Worm (Caenorhabditis elegans) whole organism, early embryonic: Measurements from ENCODE around the gene F10G2.1.
"Not testable (repeated sequence)": the region's sequence is repeated elsewhere in the genome, so short reads cannot be mapped to it uniquely, and the experiment has no call there.

ENCODE experiments used
- B0310.2 ChIP-seq: sonication (generic microtip); optimal IDR thresholded peaks from 2 replicates; lab custom pipeline; 2016; ENCODE audit warnings: mild to moderate bottlenecking, missing genetic modification characterization, missing compliant biosample characterization
- F13C5.2 ChIP-seq: sonication (generic microtip); optimal IDR thresholded peaks from 2 replicates; lab custom pipeline; 2017; ENCODE audit warnings: mild to moderate bottlenecking, missing genetic modification characterization, inconsistent platforms, missing compliant biosample characterization
- aly-1 ChIP-seq: sonication (generic microtip); optimal IDR thresholded peaks from 2 replicates; lab custom pipeline; 2016; ENCODE audit warnings: missing genetic modification characterization, missing compliant biosample characterization
- ama-1 ChIP-seq: fragments of 150-350 bp; optimal IDR thresholded peaks from 2 replicates; lab custom pipeline; 2014
- ceh-13 ChIP-seq: fragments of 200-800 bp; sonication (Bioruptor generic); optimal IDR thresholded peaks from 2 replicates; lab custom pipeline; 2018; ENCODE audit warnings: mild to moderate bottlenecking, missing genetic modification characterization, missing compliant biosample characterization
- ceh-36 ChIP-seq: sonication (generic microtip); optimal IDR thresholded peaks from 2 replicates; lab custom pipeline; 2016; ENCODE audit warnings: missing genetic modification characterization, inconsistent platforms, missing compliant biosample characterization
- ets-7 ChIP-seq: sonication (generic microtip); optimal IDR thresholded peaks from 2 replicates; lab custom pipeline; 2016; ENCODE audit warnings: missing genotype, missing genetic modification characterization, missing compliant biosample characterization
- flt-1 ChIP-seq: fragments of 200-800 bp; sonication (Bioruptor generic); IDR thresholded peaks from 2 replicates; pipeline ENCODE4 v1.3.6; 2022; ENCODE audit warnings: missing genetic modification characterization, missing compliant biosample characterization
- hmbx-1 ChIP-seq: sonication (generic microtip); optimal IDR thresholded peaks from 2 replicates; lab custom pipeline; 2016; ENCODE audit warnings: mild to moderate bottlenecking, missing genetic modification characterization, missing compliant biosample characterization
- hmg-4 ChIP-seq: fragments of 200-800 bp; sonication (Bioruptor generic); optimal IDR thresholded peaks from 2 replicates; lab custom pipeline; 2018; ENCODE audit warnings: mild to moderate bottlenecking, missing genetic modification characterization, missing compliant biosample characterization
- hnd-1 ChIP-seq: sonication (generic microtip); optimal IDR thresholded peaks from 2 replicates; lab custom pipeline; 2016; ENCODE audit warnings: missing genetic modification characterization, missing compliant biosample characterization
- pes-1 ChIP-seq: fragments of 200-800 bp; sonication (Bioruptor generic); IDR thresholded peaks from 2 replicates; pipeline ENCODE4 v1.3.6; 2022; ENCODE audit warnings: missing genetic modification reagents, missing genetic modification characterization, missing compliant biosample characterization
- scrt-1 ChIP-seq: fragments of 200-800 bp; sonication (Bioruptor generic); IDR thresholded peaks from 2 replicates; pipeline ENCODE4 v1.3.6; 2022; ENCODE audit warnings: missing genetic modification characterization, missing compliant biosample characterization
- sea-1 ChIP-seq: fragments of 200-800 bp; sonication (Bioruptor generic); conservative IDR thresholded peaks from 2 replicates; pipeline ENCODE4 v1.3.6; 2022; ENCODE audit warnings: missing genetic modification characterization, missing compliant biosample characterization
- tbx-11 ChIP-seq: fragments of 200-800 bp; sonication (Bioruptor generic); IDR thresholded peaks from 2 replicates; pipeline ENCODE4 v1.3.6; 2022; ENCODE audit warnings: missing genetic modification characterization, missing compliant biosample characterization
- tbx-37 ChIP-seq: fragments of 200-800 bp; sonication (Bioruptor generic); conservative IDR thresholded peaks from 2 replicates; pipeline ENCODE4 v1.3.6; 2022; ENCODE audit warnings: missing genetic modification reagents, missing genetic modification characterization, missing compliant biosample characterization
- tra-4 ChIP-seq: sonication (generic microtip); optimal IDR thresholded peaks from 2 replicates; lab custom pipeline; 2017; ENCODE audit warnings: missing genetic modification characterization, missing compliant biosample characterization

F10G2.1 gene

DNA sequence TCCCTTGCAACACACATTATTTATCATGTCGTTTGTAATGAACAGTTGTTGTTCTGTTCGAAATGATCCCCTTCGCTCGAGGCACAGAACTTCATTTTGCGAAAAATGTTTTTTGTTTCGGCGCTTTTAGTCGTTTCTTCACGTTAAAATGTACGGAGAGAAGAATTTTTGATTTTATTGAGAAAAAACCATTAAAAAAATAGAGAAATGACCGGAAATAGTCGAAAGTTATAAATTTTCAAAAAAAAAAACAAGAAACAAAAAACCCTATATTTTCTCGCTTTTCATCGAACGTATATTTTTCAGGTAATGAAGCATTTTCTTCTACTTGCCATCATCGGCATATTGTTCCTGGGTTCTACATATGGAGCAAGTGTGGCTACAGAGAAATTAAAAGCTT, at the start of gene F10G2.1:
F10G2.1 (plus strand) TSS at position 301 of the 400 bp plus-strand sequence.
- TF ChIP-seq flt-1 (GFP tag; lab: Robert Waterston, UW) = no peak
- TF ChIP-seq hmbx-1 (tag; lab: Kevin White, UChicago) = no peak
- no peak for TF ChIP-seq ceh-36 (tag; lab: Kevin White, UChicago)
- TF ChIP-seq F13C5.2 (tag; lab: Kevin White, UChicago) = no peak
- no peak for TF ChIP-seq hnd-1
- no peak for TF ChIP-seq ceh-13 (GFP tag; lab: Kevin White, UChicago)
- TF ChIP-seq hmg-4 (GFP tag; lab: Kevin White, UChicago) = no peak
- TF ChIP-seq aly-1 (tag; lab: Kevin White, UChicago) = no peak
- no peak for TF ChIP-seq pes-1
- no peak for TF ChIP-seq tbx-37 (GFP tag; lab: Robert Waterston, UW)
- TF ChIP-seq B0310.2 (tag; lab: Kevin White, UChicago) = no peak

DNA sequence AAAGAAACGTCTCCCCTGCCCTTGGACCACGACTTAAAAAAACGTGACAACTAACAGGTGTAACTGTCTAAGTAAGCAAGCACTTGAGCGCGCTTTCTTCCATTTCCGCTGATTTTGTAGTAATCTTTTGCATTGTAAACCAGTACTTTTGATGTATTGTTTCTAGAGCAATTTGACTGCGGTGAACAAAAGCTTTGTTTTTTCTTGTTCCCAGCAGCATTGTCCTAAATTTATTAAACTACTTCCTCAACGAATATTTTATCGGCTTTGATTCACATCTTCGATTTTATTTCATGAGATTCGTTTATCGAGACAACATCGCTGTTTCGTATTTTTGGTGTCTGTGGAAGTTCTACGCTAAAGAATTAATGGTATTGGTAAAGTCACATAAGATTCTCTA, 43.7 kb upstream of the F10G2.1 start, which contains the start of gene C13A2.1:
C13A2.1 (plus strand) TSS at position 301 of the 400 bp plus-strand sequence.
- TF ChIP-seq ceh-36 (tag; lab: Kevin White, UChicago) = no peak
- TF ChIP-seq hmbx-1 (tag; lab: Kevin White, UChicago) = no peak
- no peak for TF ChIP-seq F13C5.2 (tag; lab: Kevin White, UChicago)
- TF ChIP-seq sea-1 = no peak
- TF ChIP-seq ets-7 (tag; lab: Kevin White, UChicago) = no peak
- no peak for TF ChIP-seq ama-1 (lab: Kevin White, UChicago)
- no peak for TF ChIP-seq aly-1 (tag; lab: Kevin White, UChicago)
- no peak for TF ChIP-seq scrt-1 (GFP tag; lab: Robert Waterston, UW)
- no peak for TF ChIP-seq tbx-37 (GFP tag; lab: Robert Waterston, UW)
- no peak for TF ChIP-seq hnd-1
- TF ChIP-seq B0310.2 (tag; lab: Kevin White, UChicago) = no peak
- no peak for TF ChIP-seq hmg-4 (GFP tag; lab: Kevin White, UChicago)
- TF ChIP-seq pes-1 = no peak
- no peak for TF ChIP-seq tbx-11 (GFP tag; lab: Robert Waterston, UW)

DNA sequence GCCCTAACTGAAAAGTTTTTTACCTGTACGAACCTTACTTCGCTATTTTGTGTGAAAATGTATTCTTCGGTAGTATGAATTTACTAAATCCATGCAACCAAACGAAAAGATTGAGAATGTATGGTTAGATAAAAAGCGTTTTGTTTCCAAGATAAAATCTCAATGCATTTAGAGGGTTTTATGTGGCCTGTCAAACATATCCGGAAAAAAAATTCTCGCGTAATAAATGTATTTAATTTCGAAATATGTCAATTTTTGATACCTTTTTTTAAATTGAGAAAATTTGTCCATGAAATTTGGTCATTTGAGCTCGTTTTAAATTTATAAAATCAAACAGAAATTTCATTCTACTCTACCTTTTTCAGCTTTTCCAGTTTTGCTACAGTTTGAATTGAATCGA, 37.1 kb upstream of the F10G2.1 start, which contains the start of gene F07G11.4:
F07G11.4 (minus strand) TSS at position 101 of the 400 bp plus-strand sequence.
- no peak for TF ChIP-seq ceh-13 (GFP tag; lab: Kevin White, UChicago)
- no peak for TF ChIP-seq B0310.2 (tag; lab: Kevin White, UChicago)
- no peak for TF ChIP-seq scrt-1 (GFP tag; lab: Robert Waterston, UW)
- no peak for TF ChIP-seq tra-4 (tag; lab: Kevin White, UChicago)

DNA sequence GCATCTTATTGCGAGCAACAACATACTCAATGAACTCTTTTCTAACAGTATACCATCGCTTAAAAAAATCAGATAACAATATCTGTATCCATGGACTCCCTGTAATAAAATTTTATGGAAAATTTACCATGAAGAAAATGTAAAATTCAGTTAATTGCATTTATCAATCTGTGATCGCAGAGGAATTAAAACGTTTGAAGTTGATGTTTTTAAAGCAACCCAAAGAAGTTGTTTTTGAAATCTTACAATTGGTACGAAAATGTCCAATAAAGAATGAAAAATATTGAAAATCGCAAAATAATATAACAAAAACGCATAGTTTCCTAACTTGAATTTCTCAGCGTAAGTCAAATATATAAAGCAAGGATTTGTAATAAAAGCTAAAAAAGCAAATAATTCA, 35.1 kb upstream of the F10G2.1 start, which contains the start of gene srj-32:
srj-32 (minus strand) TSS at position 101 of the 400 bp plus-strand sequence.
- TF ChIP-seq flt-1 (GFP tag; lab: Robert Waterston, UW) (no peak), ama-1 (lab: Kevin White, UChicago) (no peak), ceh-13 (GFP tag; lab: Kevin White, UChicago) (no peak), tbx-37 (GFP tag; lab: Robert Waterston, UW) (no peak), hnd-1 (no peak), ceh-36 (tag; lab: Kevin White, UChicago) (no peak), B0310.2 (tag; lab: Kevin White, UChicago) (no peak), hmg-4 (GFP tag; lab: Kevin White, UChicago) (no peak), F13C5.2 (tag; lab: Kevin White, UChicago) (no peak), hmbx-1 (tag; lab: Kevin White, UChicago) (no peak), aly-1 (tag; lab: Kevin White, UChicago) (no peak)

DNA sequence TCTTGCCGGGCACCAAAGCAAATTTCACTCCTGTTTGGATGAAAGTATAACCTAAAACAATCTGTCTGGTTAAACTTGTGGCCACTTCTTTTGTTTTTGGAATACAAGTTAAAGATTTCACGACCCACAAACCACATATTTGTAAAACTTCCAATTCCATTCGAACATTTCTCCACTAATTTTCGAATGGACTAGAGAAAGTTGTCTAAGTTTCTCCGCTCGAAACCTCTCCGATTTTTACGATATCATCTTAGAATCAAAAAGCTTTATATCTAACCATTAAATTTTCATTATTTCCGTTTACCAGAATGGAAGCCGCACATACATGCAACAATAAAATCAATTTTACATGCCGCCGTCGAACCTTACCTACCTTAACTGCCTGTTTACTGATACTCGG, 33.9 kb upstream of the F10G2.1 start, which contains the start of gene F07G11.3:
F07G11.3 (plus strand) TSS at position 301 of the 400 bp plus-strand sequence.
- TF ChIP-seq tbx-11 (GFP tag; lab: Robert Waterston, UW) = no peak
- no peak for TF ChIP-seq F13C5.2 (tag; lab: Kevin White, UChicago)
- no peak for TF ChIP-seq B0310.2 (tag; lab: Kevin White, UChicago)
- TF ChIP-seq aly-1 (tag; lab: Kevin White, UChicago) = no peak
- no peak for TF ChIP-seq tbx-37 (GFP tag; lab: Robert Waterston, UW)
- no peak for TF ChIP-seq scrt-1 (GFP tag; lab: Robert Waterston, UW)
- TF ChIP-seq hmbx-1 (tag; lab: Kevin White, UChicago) = no peak

DNA sequence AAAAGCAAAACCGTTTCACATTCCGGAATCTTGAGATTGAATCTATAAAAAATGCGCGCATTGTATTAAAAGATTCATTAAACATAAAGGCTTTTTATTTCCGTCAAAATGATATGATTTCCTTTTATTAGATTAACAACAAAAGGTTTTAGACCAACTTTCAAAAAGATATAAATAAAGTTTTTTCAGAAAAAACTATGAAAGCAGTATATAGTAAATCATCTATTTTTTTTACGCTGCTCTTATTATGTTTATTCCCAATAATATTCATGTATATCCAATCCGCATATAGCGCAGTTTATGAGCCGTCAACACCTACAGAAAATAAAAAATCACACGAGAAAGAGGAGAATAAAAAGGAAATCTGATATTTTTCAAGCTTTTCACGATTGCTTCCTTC, 27.8 kb upstream of the F10G2.1 start, which contains the start of gene F07G11.2:
F07G11.2 (plus strand) TSS at position 301 of the 400 bp plus-strand sequence.
- TF ChIP-seq ceh-13 (GFP tag; lab: Kevin White, UChicago); ama-1 (lab: Kevin White, UChicago); hmbx-1 (tag; lab: Kevin White, UChicago): not testable (repeated sequence)

DNA sequence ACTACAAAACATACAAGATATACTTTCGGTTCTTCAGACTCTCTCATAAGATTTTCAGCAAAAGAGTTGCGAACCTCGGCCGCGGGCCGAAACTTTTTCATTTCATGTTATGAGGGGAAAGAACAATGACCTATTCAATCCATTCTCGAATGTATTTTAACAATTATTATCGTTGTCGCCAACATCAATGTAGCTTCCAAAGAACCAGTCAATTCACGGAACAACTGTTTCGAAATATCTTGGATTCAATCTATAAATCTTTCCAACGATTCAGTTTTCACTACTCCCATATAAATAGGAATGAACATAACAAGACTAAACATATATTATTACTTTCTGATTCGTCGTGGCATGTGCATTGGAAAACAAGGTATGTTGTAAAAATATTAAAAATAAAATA, 25.3 kb upstream of the F10G2.1 start, which contains the start of gene F07G11.1:
F07G11.1 (plus strand) TSS at position 301 of the 400 bp plus-strand sequence.
- TF ChIP-seq B0310.2 (tag; lab: Kevin White, UChicago) = no peak
- no peak for TF ChIP-seq sea-1
- TF ChIP-seq ceh-13 (GFP tag; lab: Kevin White, UChicago) = no peak
- TF ChIP-seq hmg-4 (GFP tag; lab: Kevin White, UChicago) = no peak
- no peak for TF ChIP-seq scrt-1 (GFP tag; lab: Robert Waterston, UW)
- TF ChIP-seq aly-1 (tag; lab: Kevin White, UChicago) = no peak
- no peak for TF ChIP-seq flt-1 (GFP tag; lab: Robert Waterston, UW)
- no peak for TF ChIP-seq ets-7 (tag; lab: Kevin White, UChicago)
- no peak for TF ChIP-seq tra-4 (tag; lab: Kevin White, UChicago)
- no peak for TF ChIP-seq hmbx-1 (tag; lab: Kevin White, UChicago)
- no peak for TF ChIP-seq hnd-1
- no peak for TF ChIP-seq tbx-37 (GFP tag; lab: Robert Waterston, UW)
- no peak for TF ChIP-seq pes-1
- no peak for TF ChIP-seq F13C5.2 (tag; lab: Kevin White, UChicago)
- no peak for TF ChIP-seq tbx-11 (GFP tag; lab: Robert Waterston, UW)
- TF ChIP-seq ceh-36 (tag; lab: Kevin White, UChicago) = no peak
- no peak for TF ChIP-seq ama-1 (lab: Kevin White, UChicago)
